Fruit fly (Drosophila melanogaster) whole organism, embryonic: ENCODE measurements around the gene CG6168.

ENCODE experiments used
- CG34224 ChIP-seq: fragments of 200-800 bp; sonication (Bioruptor generic); IDR thresholded peaks from 3 replicates; pipeline ENCODE4 v1.3.6; 2022; ENCODE audit warnings: missing biosample characterization, missing genetic modification characterization; ENCODE audit not compliant: partially characterized antibody
- CG6689 ChIP-seq: fragments of 200-800 bp; sonication (Bioruptor generic); IDR thresholded peaks from 2 replicates; pipeline ENCODE4 v1.3.6; 2022; ENCODE audit warnings: missing biosample characterization, missing genetic modification characterization

DNA sequence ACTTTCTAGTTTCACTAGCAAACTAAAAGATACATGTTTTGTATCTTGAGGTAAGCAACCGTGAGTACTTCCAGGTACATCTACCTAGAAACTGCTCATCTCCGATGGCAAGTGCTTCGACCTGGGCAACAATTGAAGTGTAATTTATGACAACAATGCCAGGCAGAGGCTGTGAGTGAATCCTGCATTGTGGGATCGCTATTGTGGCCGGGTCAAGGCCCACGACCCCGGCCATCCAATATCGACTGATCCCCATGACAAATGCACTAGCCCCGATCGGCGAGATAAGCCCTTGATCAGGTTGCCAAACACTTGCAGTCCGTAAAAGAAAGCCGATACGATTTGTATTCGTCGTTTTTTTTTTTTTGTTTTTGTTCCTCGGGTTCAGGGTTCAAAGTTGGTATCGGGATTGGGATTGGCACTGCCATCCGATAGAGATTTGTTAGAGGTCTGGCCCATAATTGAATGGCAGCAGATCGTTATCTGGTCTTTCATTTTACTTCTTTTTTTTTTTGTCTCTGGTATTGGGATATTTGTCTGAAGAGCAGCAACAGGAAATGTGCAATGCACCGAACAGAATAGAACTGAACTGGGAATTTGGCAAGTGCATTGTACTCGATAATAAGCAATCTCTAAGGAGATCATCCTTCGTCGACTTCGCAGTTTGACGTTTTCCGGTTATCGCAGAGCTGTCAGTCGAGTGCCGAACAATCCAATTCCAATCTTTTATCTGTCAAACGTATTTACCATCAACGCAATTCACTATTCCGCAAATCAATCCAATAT lies 23.2 kb upstream of the CG6168 start:
- no peak for TF ChIP-seq CG34224
- no peak for TF ChIP-seq CG6689 (GFP tag; lab: Robert Waterston, UW)
